Fruit fly (Drosophila melanogaster): ENCODE results near the gene CG13031.
A peak's percentile ranks its signal among the peaks of the same experiment; 100 is the strongest.

DNA sequence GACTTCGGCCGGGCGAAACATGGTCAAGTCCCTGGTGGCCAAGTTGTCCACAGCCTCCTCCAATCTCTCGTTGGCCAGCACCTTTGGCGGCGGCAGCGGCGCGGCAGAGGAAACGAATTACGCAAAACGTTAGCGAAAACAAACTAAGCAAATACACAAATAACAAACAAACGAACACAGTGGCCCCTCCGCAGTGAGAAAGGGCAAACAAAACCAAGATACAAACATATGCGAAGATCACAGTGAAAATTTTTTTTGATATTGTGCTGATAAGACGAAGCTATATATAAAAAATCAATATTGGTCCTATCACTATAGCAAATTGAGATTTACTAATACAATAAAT, 10.5 kb upstream of the CG13031 start:
- no peak for TF ChIP-seq Pif1A (GFP tag; optimal IDR thresholded peaks at IDR 0.05)
- TF ChIP-seq CG14655 (GFP tag; optimal IDR thresholded peaks at IDR 0.05) = no peak
- no peak for TF ChIP-seq Snoo (tag; optimal IDR thresholded peaks at IDR 0.05)
- TF ChIP-seq fd96Ca (GFP tag; IDR thresholded peaks at IDR 0.05) = no peak
- no peak for TF ChIP-seq CG9948 (tag; optimal IDR thresholded peaks at IDR 0.05)
- no peak for TF ChIP-seq rn (GFP tag; IDR thresholded peaks at IDR 0.05)
- no peak for TF ChIP-seq CG12605 (GFP tag; IDR thresholded peaks at IDR 0.05)
- no peak for TF ChIP-seq D1 (tag; optimal IDR thresholded peaks at IDR 0.05)
- 0 out of 3 replicates have a peak, but pooled peaks have one; percentile 37 for TF ChIP-seq CG4496 (GFP tag; IDR thresholded peaks at IDR 0.05)
- TF ChIP-seq EcR (GFP tag; optimal IDR thresholded peaks at IDR 0.05) = no peak
- TF ChIP-seq gl (tag; optimal IDR thresholded peaks at IDR 0.05) = no peak
- no peak for TF ChIP-seq CG8301 (tag; optimal IDR thresholded peaks at IDR 0.05)

All from whole organism, pupa.